Fruit fly (Drosophila melanogaster): ENCODE data around the gene CG31674.

The CG31674 gene

dm6 chr2L:20823196-20824105 is 7.6 kb upstream of the CG31674 start (continued):
- TF ChIP-seq CG34422 (GFP tag; IDR thresholded peaks at IDR 0.05) (peak; percentile 61; the same call in 1 of the 3 replicates), CoRest (tag; optimal IDR thresholded peaks at IDR 0.05) (peak; percentile 41), E2f2 (GFP tag; IDR thresholded peaks at IDR 0.05) (no peak), CG4707 (GFP tag; optimal IDR thresholded peaks at IDR 0.05) (peak; percentile 19), HLH4C (GFP tag; IDR thresholded peaks at IDR 0.05; ENCODE audit: partially characterized antibody) (peak; percentile 55; the same call in 2 of the 3 replicates), Camta (GFP tag; optimal IDR thresholded peaks at IDR 0.05) (no peak), CG15514 (GFP tag; optimal IDR thresholded peaks at IDR 0.05) (peak; percentile 69), Ravus (GFP tag; IDR thresholded peaks at IDR 0.05) (no peak), CG18599 (GFP tag; optimal IDR thresholded peaks at IDR 0.05) (peak; percentile 33), ind (GFP tag; optimal IDR thresholded peaks at IDR 0.05) (no peak), CG18619 (GFP tag; optimal IDR thresholded peaks at IDR 0.05) (peak; percentile 1), Fer1 (GFP tag; optimal IDR thresholded peaks at IDR 0.05) (peak; percentile 15), CG10431 (GFP tag; optimal IDR thresholded peaks at IDR 0.05) (peak; percentile 79), CG9215 (GFP tag; IDR thresholded peaks at IDR 0.05) (peak; percentile 42; the same call in 1 of the 2 replicates), CG10209 (GFP tag; optimal IDR thresholded peaks at IDR 0.05) (no peak), GATAe (GFP tag; conservative IDR thresholded peaks at IDR 0.05) (peak; percentile 99), Elba2 (GFP tag; optimal IDR thresholded peaks at IDR 0.05) (no peak), Oli (tag; optimal IDR thresholded peaks at IDR 0.05) (peak; percentile 30), CG17361 (GFP tag; IDR thresholded peaks at IDR 0.05) (peak; percentile 67; the same call in 2 of the 3 replicates), CG8944 (GFP tag; optimal IDR thresholded peaks at IDR 0.05) (no peak), hkb (optimal IDR thresholded peaks at IDR 0.05) (no peak), hkb (GFP tag; IDR thresholded peaks at IDR 0.05) (peak; percentile 45), dmrt11E (tag; optimal IDR thresholded peaks at IDR 0.05) (peak; percentile 13), CG7963 (GFP tag; IDR thresholded peaks at IDR 0.05; ENCODE audit: partially characterized antibody) (peak; percentile 55; the same call in 1 of the 3 replicates), Oaz (GFP tag; IDR thresholded peaks at IDR 0.05) (peak; percentile 23; the same call in 1 of the 2 replicates), ttk (GFP tag; IDR thresholded peaks at IDR 0.05) (0 out of 2 replicates have a peak, but pooled peaks have one; percentile 5), otp (GFP tag; IDR thresholded peaks at IDR 0.05) (peak; percentile 44; the same call in 1 of the 3 replicates), CG9797 (GFP tag; optimal IDR thresholded peaks at IDR 0.05) (peak; percentile 5), stwl (tag; optimal IDR thresholded peaks at IDR 0.05) (peak; percentile 25), Sox100B (GFP tag; optimal IDR thresholded peaks at IDR 0.05) (peak; percentile 62), NC2α (GFP tag; optimal IDR thresholded peaks at IDR 0.05) (no peak), klu (GFP tag; IDR thresholded peaks at IDR 0.05) (no peak; the same call in 1 of the 2 replicates), trh (GFP tag; optimal IDR thresholded peaks at IDR 0.05) (no peak), CG1529 (GFP tag; optimal IDR thresholded peaks at IDR 0.05) (peak; percentile 15), CG2712 (tag; optimal IDR thresholded peaks at IDR 0.05) (peak; percentile 25), cg (GFP tag; optimal IDR thresholded peaks at IDR 0.05) (peak; percentile 17), CG6654 (GFP tag; optimal IDR thresholded peaks at IDR 0.05) (no peak), mirr (GFP tag; optimal IDR thresholded peaks at IDR 0.05) (peak; percentile 58), CG9437 (GFP tag; optimal IDR thresholded peaks at IDR 0.05) (no peak), CG14441 (GFP tag; IDR thresholded peaks at IDR 0.05) (0 out of 2 replicates have a peak, but pooled peaks have one; percentile 16), CG10543 (GFP tag; optimal IDR thresholded peaks at IDR 0.05) (peak; percentile 86), D19B (GFP tag; optimal IDR thresholded peaks at IDR 0.05) (peak; percentile 0), Deaf1 (tag; optimal IDR thresholded peaks at IDR 0.05) (peak; percentile 29), zen2 (GFP tag; IDR thresholded peaks at IDR 0.05; ENCODE audit: partially characterized antibody) (peak; percentile 61; the same call in 2 of the 3 replicates), CG42726 (GFP tag; IDR thresholded peaks at IDR 0.05; ENCODE audit: partially characterized antibody) (no peak), CG14014 (GFP tag; IDR thresholded peaks at IDR 0.05) (peak; percentile 48; the same call in 1 of the 2 replicates), wdn (GFP tag; IDR thresholded peaks at IDR 0.05) (no peak), HmgZ (tag; optimal IDR thresholded peaks at IDR 0.05) (peak; percentile 81)

Measured in whole organism, embryonic.